Fruit fly (Drosophila melanogaster): ENCODE measurements around the gene CG5280.

CG5280 gene

dm6 chr3L:9033999-9034626, 44.1 kb upstream of the CG5280 start (continued):
- TF ChIP-seq br (optimal IDR thresholded peaks at IDR 0.05) (no peak), CG13424 (tag; optimal IDR thresholded peaks at IDR 0.05) (peak; percentile 38), ap (GFP tag; IDR thresholded peaks at IDR 0.05) (peak; percentile 59), Hr51 (GFP tag; optimal IDR thresholded peaks at IDR 0.05) (peak in 1 of 2 experiments; percentile 17), gem (tag; optimal IDR thresholded peaks at IDR 0.05) (peak; percentile 30), CG1529 (GFP tag; optimal IDR thresholded peaks at IDR 0.05) (peak; percentile 27), CG10366 (GFP tag; IDR thresholded peaks at IDR 0.05) (peak; percentile 62), CG13287 (GFP tag; IDR thresholded peaks at IDR 0.05; ENCODE audit: partially characterized antibody) (no peak), CG1233 (GFP tag; optimal IDR thresholded peaks at IDR 0.05) (peak; percentile 35), ro (GFP tag; IDR thresholded peaks at IDR 0.05) (peak; percentile 23; the same call in 1 of the 2 replicates), ash1 (GFP tag; optimal IDR thresholded peaks at IDR 0.05) (no peak), mirr (GFP tag; optimal IDR thresholded peaks at IDR 0.05) (no peak), Ets97D (GFP tag; optimal IDR thresholded peaks at IDR 0.05) (no peak), dysf (GFP tag; IDR thresholded peaks at IDR 0.05) (peak; percentile 62; the same call in 2 of the 3 replicates), ATbp (GFP tag; optimal IDR thresholded peaks at IDR 0.05) (no peak), nerfin-2 (GFP tag; IDR thresholded peaks at IDR 0.05; ENCODE audit: partially characterized antibody) (no peak), CG13624 (GFP tag; optimal IDR thresholded peaks at IDR 0.05) (no peak), phol (tag; optimal IDR thresholded peaks at IDR 0.05) (peak; percentile 87), CG5245 (GFP tag; optimal IDR thresholded peaks at IDR 0.05) (peak; percentile 70), CG17612 (GFP tag; IDR thresholded peaks at IDR 0.05) (no peak), zf30C (GFP tag; optimal IDR thresholded peaks at IDR 0.05) (peak; percentile 37), Trl (optimal IDR thresholded peaks at IDR 0.05) (no peak), Trl (GFP tag; optimal IDR thresholded peaks at IDR 0.05) (no peak), CG4730 (GFP tag; IDR thresholded peaks at IDR 0.05) (peak; percentile 59), CG6272 (GFP tag; IDR thresholded peaks at IDR 0.05) (peak; percentile 35; the same call in 1 of the 2 replicates), CG6683 (GFP tag; optimal IDR thresholded peaks at IDR 0.05) (no peak), shn (GFP tag; optimal IDR thresholded peaks at IDR 0.05) (no peak), btn (GFP tag; optimal IDR thresholded peaks at IDR 0.05) (peak; percentile 76), org-1 (GFP tag; optimal IDR thresholded peaks at IDR 0.05) (no peak), Vsx1 (GFP tag; optimal IDR thresholded peaks at IDR 0.05) (no peak), ci (GFP tag; IDR thresholded peaks at IDR 0.05) (peak; percentile 83), Sry-δ (GFP tag; optimal IDR thresholded peaks at IDR 0.05) (peak; percentile 33), dan (GFP tag; IDR thresholded peaks at IDR 0.05) (0 out of 2 replicates have a peak, but pooled peaks have one; percentile 51), NC2β (GFP tag; optimal IDR thresholded peaks at IDR 0.05) (no peak), MTF-1 (GFP tag; optimal IDR thresholded peaks at IDR 0.05; ENCODE audit: borderline replicate concordance) (peak; percentile 54), fru (optimal IDR thresholded peaks at IDR 0.05) (no peak), eyg (GFP tag; optimal IDR thresholded peaks at IDR 0.05) (no peak), CG17802 (tag; optimal IDR thresholded peaks at IDR 0.05) (peak; percentile 0), CG4820 (GFP tag; optimal IDR thresholded peaks at IDR 0.05) (peak; percentile 86), CG18599 (GFP tag; optimal IDR thresholded peaks at IDR 0.05) (peak; percentile 67), fd64A (GFP tag; optimal IDR thresholded peaks at IDR 0.05) (peak; percentile 28), Fer1 (GFP tag; optimal IDR thresholded peaks at IDR 0.05) (no peak), Nf-YC (tag; optimal IDR thresholded peaks at IDR 0.05) (no peak), CG4328 (GFP tag; optimal IDR thresholded peaks at IDR 0.05) (peak; percentile 24), gsb (GFP tag; IDR thresholded peaks at IDR 0.05) (no peak), Stat92E (GFP tag; optimal IDR thresholded peaks at IDR 0.05) (no peak), insv (GFP tag; optimal IDR thresholded peaks at IDR 0.05) (no peak), Atf-2 (GFP tag; optimal IDR thresholded peaks at IDR 0.05) (peak; percentile 26), CG13123 (GFP tag; optimal IDR thresholded peaks at IDR 0.05) (no peak), Adf1 (GFP tag; IDR thresholded peaks at IDR 0.05) (no peak), CG6254 (GFP tag; optimal IDR thresholded peaks at IDR 0.05) (peak; percentile 67)
